Worm (Caenorhabditis elegans): ENCODE data around the gene F09E10.7.

F09E10.7 gene

ce11 chrX:1485718-1486117 is 15.9 kb downstream of the F09E10.7 start, which contains the start of gene D1005.4:
D1005.4 (minus strand) TSS chrX:1485818.
- no peak for TF ChIP-seq unc-62 (GFP tag; optimal IDR thresholded peaks at IDR 0.05)

- TF ChIP-seq unc-62 (GFP tag; optimal IDR thresholded peaks at IDR 0.05) = no peak
Observed at ce11 chrX:1483229-1483628, 18.4 kb downstream of the F09E10.7 start.

- no peak for TF ChIP-seq unc-62 (GFP tag; optimal IDR thresholded peaks at IDR 0.05)
Observed at ce11 chrX:1480564-1480963, 21.1 kb downstream of the F09E10.7 start.

ce11 chrX:1479637-1480036 is 22.0 kb downstream of the F09E10.7 start:
- no peak for TF ChIP-seq unc-62 (GFP tag; optimal IDR thresholded peaks at IDR 0.05)

DNA sequence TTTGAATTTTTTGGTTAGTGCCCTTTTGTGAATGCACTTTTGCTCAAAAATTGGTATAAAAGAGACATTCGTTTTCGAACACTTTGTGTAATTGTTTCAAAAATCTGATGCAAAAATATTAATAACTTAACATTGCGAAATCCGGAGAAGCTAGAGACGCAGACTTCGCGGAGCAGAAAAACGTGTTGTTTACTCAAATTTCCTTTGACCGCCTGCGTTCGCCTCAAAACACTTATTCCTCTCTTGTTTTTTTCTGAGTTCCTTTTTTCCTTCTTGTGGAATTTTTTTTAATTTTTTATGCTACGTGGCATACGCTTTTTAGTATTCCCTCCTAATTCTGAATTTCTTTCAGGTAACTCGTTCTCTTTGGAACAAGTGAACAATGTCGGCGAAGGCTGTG is 22.5 kb downstream of the F09E10.7 start, which contains the start of gene acly-1:
Gene acly-1 (plus strand): TSS at position 353 of the 400 bp plus-strand sequence.
- TF ChIP-seq unc-62 (GFP tag; optimal IDR thresholded peaks at IDR 0.05) = no peak

DNA sequence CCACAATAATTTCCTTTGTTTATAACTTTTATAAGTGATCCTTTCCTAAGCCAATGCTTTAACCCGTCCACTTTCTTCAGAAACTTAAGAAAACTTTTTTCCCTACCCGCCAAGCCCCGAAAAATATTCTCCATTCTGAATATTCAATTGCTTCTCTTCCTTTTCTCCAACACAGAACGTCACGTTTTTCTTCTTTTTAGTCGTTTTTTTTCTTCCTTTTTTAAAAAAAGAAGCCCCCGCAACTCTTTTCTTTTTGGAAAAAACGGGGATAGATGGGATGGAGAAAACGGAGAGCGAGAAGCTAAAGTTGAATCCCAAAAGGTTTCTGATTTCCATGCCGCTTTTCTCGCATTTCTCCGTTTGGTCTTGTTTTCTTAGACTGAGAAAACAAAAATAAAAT is 23.1 kb downstream of the F09E10.7 start:
- no peak for TF ChIP-seq unc-62 (GFP tag; optimal IDR thresholded peaks at IDR 0.05)

DNA sequence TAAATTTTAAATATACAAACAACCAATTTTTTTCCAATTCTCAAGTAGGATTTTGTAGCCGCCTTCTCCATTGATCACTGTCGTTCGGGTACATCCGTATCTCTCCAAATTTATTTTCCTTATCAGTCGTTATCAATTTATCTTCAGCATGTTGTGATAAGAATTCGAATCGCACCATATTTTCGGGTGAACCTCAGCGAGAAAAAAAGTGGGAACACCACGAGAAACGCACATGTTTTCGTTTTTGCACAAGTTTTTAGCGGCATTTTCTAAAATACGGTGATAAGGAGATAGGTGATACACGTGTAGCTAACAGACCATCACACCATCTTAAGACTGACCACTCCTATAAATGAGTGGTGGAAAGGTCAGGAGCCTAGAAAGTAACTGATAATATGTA is 23.7 kb downstream of the F09E10.7 start:
- TF ChIP-seq unc-62 (GFP tag; optimal IDR thresholded peaks at IDR 0.05) = no peak

- no peak for TF ChIP-seq unc-62 (GFP tag; optimal IDR thresholded peaks at IDR 0.05)
Observed at ce11 chrX:1476005-1476404, 25.6 kb downstream of the F09E10.7 start.

DNA sequence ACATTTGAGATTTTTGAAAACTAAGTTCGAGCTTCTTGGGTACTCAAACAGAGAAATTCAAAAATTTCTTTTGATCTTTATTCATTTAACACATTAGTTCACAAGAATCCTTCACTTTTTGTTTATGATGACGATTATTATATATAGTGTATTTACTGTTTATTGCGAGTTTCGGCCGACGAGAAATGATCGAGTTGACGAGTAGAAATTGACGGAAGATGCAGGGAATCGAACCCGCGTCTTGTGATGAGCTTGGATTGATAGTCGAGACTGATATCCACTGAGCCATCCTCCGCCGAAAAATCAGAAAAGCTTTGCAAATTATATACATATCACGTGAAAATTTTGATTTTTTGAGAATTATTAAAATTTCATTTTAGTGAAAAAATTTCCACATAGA is 27.9 kb downstream of the F09E10.7 start:
- no peak for TF ChIP-seq unc-62 (GFP tag; optimal IDR thresholded peaks at IDR 0.05)

ce11 chrX:1472880-1473279 is 28.8 kb downstream of the F09E10.7 start, which contains the start of gene D1005.5:
D1005.5 (minus strand) TSS chrX:1472980.
- no peak for TF ChIP-seq unc-62 (GFP tag; optimal IDR thresholded peaks at IDR 0.05)

- TF ChIP-seq unc-62 (GFP tag; optimal IDR thresholded peaks at IDR 0.05) = no peak
Observed at ce11 chrX:1471232-1471631, 30.4 kb downstream of the F09E10.7 start.

- no peak for TF ChIP-seq unc-62 (GFP tag; optimal IDR thresholded peaks at IDR 0.05)
Observed at ce11 chrX:1468057-1468456, 33.6 kb downstream of the F09E10.7 start.

DNA sequence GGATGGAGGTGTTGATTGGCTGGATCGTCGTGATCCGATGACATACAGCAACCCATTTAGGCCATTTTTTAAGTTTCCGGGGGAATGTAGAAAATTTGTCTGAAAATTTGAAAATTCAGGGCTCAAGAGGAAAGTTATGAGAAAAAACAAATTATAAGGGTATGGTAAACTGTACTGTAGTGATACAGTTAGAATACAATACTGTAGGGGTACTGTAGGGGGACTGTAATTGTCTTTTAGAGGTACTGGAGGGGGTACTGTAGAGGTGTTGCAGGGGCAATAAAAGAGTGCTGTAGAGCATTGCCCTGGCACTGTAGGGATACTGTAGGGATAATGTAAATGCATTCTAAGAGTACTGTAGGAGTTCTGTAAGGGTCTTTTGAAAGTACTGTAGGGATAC is 37.0 kb downstream of the F09E10.7 start, which contains the start of gene D1005.6:
Gene D1005.6 (minus strand): TSS at position 101 of the 400 bp plus-strand sequence.
- TF ChIP-seq unc-62 (GFP tag; optimal IDR thresholded peaks at IDR 0.05) = no peak

DNA sequence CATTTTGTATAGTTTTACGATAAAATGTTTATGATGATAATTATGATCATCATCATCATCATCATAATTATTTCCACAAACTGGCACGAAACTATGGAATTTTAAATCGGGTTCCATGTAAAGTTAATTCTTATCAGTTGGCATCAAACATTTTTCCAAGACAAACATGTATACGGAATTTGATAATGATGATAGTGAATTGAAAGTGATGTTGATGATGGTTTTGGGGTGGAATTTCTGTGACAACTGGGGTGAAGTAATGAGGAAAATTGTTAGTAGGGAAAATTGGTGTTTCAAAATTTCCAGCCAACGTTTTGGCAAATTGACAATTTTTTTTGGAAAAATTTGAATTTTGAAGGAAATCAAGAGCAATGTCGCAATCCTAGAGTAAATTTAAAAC is 41.9 kb downstream of the F09E10.7 start:
- no peak for TF ChIP-seq unc-62 (GFP tag; optimal IDR thresholded peaks at IDR 0.05)

DNA sequence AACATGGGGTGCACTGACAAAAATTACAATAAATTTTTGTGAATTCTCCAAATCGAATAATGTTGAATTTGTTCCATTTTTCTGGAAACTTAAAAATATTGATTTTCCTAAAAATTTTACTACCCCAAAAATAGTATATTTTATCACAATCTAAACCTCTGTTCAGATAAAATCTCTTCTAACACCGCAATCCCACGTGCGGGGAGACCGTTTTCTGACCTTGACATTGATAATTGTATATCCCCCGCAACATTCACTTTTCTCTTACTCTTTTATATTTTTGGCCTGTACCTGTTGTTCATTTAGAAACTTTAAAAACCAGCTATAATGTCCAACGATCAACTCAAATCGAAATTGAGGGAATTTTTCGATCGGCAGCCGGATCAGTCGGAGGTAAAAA is 42.9 kb downstream of the F09E10.7 start, which contains the start of gene D1005.2:
Gene D1005.2 (plus strand): TSS at position 230 of the 400 bp plus-strand sequence.
- no peak for TF ChIP-seq unc-62 (GFP tag; optimal IDR thresholded peaks at IDR 0.05)

- TF ChIP-seq unc-62 (GFP tag; optimal IDR thresholded peaks at IDR 0.05) = no peak
Observed at ce11 chrX:1456350-1457080, 45.1 kb downstream of the F09E10.7 start.

- TF ChIP-seq unc-62 (GFP tag; optimal IDR thresholded peaks at IDR 0.05) = no peak
Observed at ce11 chrX:1454385-1454784, 47.3 kb downstream of the F09E10.7 start.

Measured in whole organism, dauer.